Fruit fly (Drosophila melanogaster) whole organism, adult: ENCODE data around the gene CG43841.

Experiments
- CG33017 ChIP-seq: fragments of 200-800 bp; sonication (Bioruptor generic); optimal IDR thresholded peaks from 2 replicates; lab custom pipeline; 2018; ENCODE audit warnings: missing biosample characterization, mild to moderate bottlenecking, missing genetic modification characterization, moderate library complexity
- CG7045 ChIP-seq: fragments of 200-800 bp; sonication (Bioruptor generic); optimal IDR thresholded peaks from 2 replicates; lab custom pipeline; 2017; ENCODE audit warnings: missing biosample characterization, mild to moderate bottlenecking, missing genetic modification characterization
- cnc ChIP-seq, 2 experiments: fragments of >200 bp; optimal IDR thresholded peaks; 2 replicates each; lab custom pipeline; 2017
- tj ChIP-seq: fragments of 200-800 bp; sonication (Bioruptor generic); optimal IDR thresholded peaks from 3 replicates; lab custom pipeline; 2017; ENCODE audit warnings: missing biosample characterization, mild to moderate bottlenecking, missing genetic modification characterization, moderate library complexity
- toe ChIP-seq: fragments of 200-800 bp; sonication (Bioruptor generic); optimal IDR thresholded peaks from 2 replicates; lab custom pipeline; 2016; ENCODE audit warnings: missing biosample characterization, missing genetic modification characterization

DNA sequence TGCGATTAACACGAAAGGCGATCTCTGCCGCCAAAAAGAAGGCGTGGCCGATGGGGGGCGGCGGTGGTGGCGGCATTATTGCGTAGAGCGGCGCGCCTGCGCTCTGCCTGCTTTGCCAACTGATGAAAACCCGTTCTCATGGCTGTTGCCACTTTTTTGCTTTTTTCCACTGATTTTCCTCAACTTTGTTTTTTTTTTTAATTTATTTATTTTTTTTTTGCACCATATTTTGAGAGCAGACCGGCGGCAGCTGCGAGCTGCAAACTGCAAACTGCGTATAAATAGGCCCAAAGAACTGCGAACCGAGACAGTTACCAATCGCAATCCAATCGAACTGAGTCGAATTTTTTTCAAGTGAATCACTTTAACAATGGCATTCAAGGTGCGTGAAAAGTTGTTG, 17.4 kb upstream of the CG43841 start, which contains the start of gene CG42323:
- TF ChIP-seq CG33017 (tag; lab: Kevin White, UChicago) (no peak), toe (GFP tag; lab: Kevin White, UChicago) (no peak), CG7045 (GFP tag; lab: Kevin White, UChicago) (no peak), cnc (optimal IDR thresholded peaks at IDR 0.05; lab: Kevin White, UChicago) (no peak), tj (no peak)
